Fruit fly (Drosophila melanogaster) whole organism, embryonic: Measurements from ENCODE around the gene CG43389.

Source experiments
- ATbp ChIP-seq: fragments of 200-800 bp; sonication (Bioruptor generic); optimal IDR thresholded peaks from 2 replicates; lab custom pipeline; 2017; ENCODE audit warnings: missing biosample characterization, mild to moderate bottlenecking, missing genetic modification characterization, missing genetic modification reagents
- Bteb2 ChIP-seq: fragments of 200-800 bp; sonication (Bioruptor generic); optimal IDR thresholded peaks from 2 replicates; lab custom pipeline; 2016; ENCODE audit warnings: missing biosample characterization, missing genetic modification characterization
- C15 ChIP-seq: fragments of 200-800 bp; sonication (Bioruptor generic); IDR thresholded peaks from 3 replicates; pipeline ENCODE4 v1.3.6; 2022; ENCODE audit warnings: missing biosample characterization, missing genetic modification characterization
- CG1024 ChIP-seq: fragments of 200-800 bp; sonication (Bioruptor generic); IDR thresholded peaks from 2 replicates; pipeline ENCODE4 v1.3.6; 2022; ENCODE audit warnings: missing biosample characterization, missing genetic modification characterization
- CG10431 ChIP-seq: fragments of 200-800 bp; sonication (Bioruptor generic); optimal IDR thresholded peaks from 3 replicates; lab custom pipeline; 2018; ENCODE audit warnings: missing biosample characterization, mild to moderate bottlenecking, missing genetic modification characterization
- CG12391 ChIP-seq: fragments of 200-800 bp; sonication (Bioruptor generic); optimal IDR thresholded peaks from 3 replicates; lab custom pipeline; 2018; ENCODE audit warnings: missing biosample characterization, mild to moderate bottlenecking, missing genetic modification characterization, moderate library complexity
- CG12769 ChIP-seq: fragments of 200-800 bp; sonication (Bioruptor generic); optimal IDR thresholded peaks from 2 replicates; lab custom pipeline; 2019; ENCODE audit warnings: missing biosample characterization, mild to moderate bottlenecking, missing genetic modification characterization, moderate library complexity
- CG15269 ChIP-seq: fragments of 200-800 bp; sonication (Bioruptor generic); optimal IDR thresholded peaks from 2 replicates; lab custom pipeline; 2018; ENCODE audit warnings: missing biosample characterization, mild to moderate bottlenecking, missing genetic modification characterization, moderate library complexity
- CG15601 ChIP-seq: fragments of 200-800 bp; sonication (Bioruptor generic); optimal IDR thresholded peaks from 3 replicates; lab custom pipeline; 2019; ENCODE audit warnings: missing biosample characterization, mild to moderate bottlenecking, missing genetic modification characterization, moderate library complexity
- CG1603 ChIP-seq: fragments of 200-800 bp; sonication (Bioruptor generic); optimal IDR thresholded peaks from 2 replicates; lab custom pipeline; 2019; ENCODE audit warnings: missing biosample characterization, mild to moderate bottlenecking, missing genetic modification characterization, moderate library complexity
- CG17359 ChIP-seq: fragments of 200-800 bp; sonication (Bioruptor generic); optimal IDR thresholded peaks from 3 replicates; lab custom pipeline; 2018; ENCODE audit warnings: missing biosample characterization, mild to moderate bottlenecking, missing genetic modification characterization, moderate library complexity
- CG17385 ChIP-seq: fragments of 200-800 bp; sonication (Bioruptor generic); optimal IDR thresholded peaks from 3 replicates; lab custom pipeline; 2018; ENCODE audit warnings: missing biosample characterization, mild to moderate bottlenecking, missing genetic modification characterization
- CG2202 ChIP-seq: fragments of 200-800 bp; sonication (Bioruptor generic); optimal IDR thresholded peaks from 2 replicates; lab custom pipeline; 2018; ENCODE audit warnings: missing biosample characterization, mild to moderate bottlenecking, missing genetic modification characterization
- CG2678 ChIP-seq: fragments of 200-800 bp; sonication (Bioruptor generic); optimal IDR thresholded peaks from 3 replicates; lab custom pipeline; 2019; ENCODE audit warnings: missing biosample characterization, mild to moderate bottlenecking, missing genetic modification characterization, moderate library complexity
- CG6813 ChIP-seq: fragments of 200-800 bp; sonication (Bioruptor generic); optimal IDR thresholded peaks from 2 replicates; lab custom pipeline; 2017; ENCODE audit warnings: missing biosample characterization, missing genetic modification characterization, mild to moderate bottlenecking, moderate library complexity, missing genetic modification reagents
- CG7745 ChIP-seq: fragments of 200-800 bp; sonication (Bioruptor generic); optimal IDR thresholded peaks from 2 replicates; lab custom pipeline; 2018; ENCODE audit warnings: missing biosample characterization, mild to moderate bottlenecking, missing genetic modification characterization, moderate library complexity
- CG8290 ChIP-seq, 3 experiments: fragments of 200-800 bp; sonication (Bioruptor generic); optimal IDR thresholded peaks; 2 replicates each; lab custom pipeline; 2016 to 2019; ENCODE audit warnings: missing biosample characterization in 3 of 3, missing genetic modification characterization in 3 of 3, mild to moderate bottlenecking in 2 of 3, moderate library complexity in 1 of 3
- CoRest ChIP-seq: fragments of 200-800 bp; sonication (Bioruptor generic); optimal IDR thresholded peaks from 3 replicates; lab custom pipeline; 2018; ENCODE audit warnings: missing biosample characterization, mild to moderate bottlenecking, missing genetic modification characterization, moderate library complexity
- E2f1 ChIP-seq: fragments of 200-800 bp; sonication (Bioruptor generic); IDR thresholded peaks from 2 replicates; pipeline ENCODE4 v1.3.6; 2022; ENCODE audit warnings: missing biosample characterization, missing genetic modification characterization
- Fer3 ChIP-seq: fragments of 200-800 bp; sonication (Bioruptor generic); optimal IDR thresholded peaks from 2 replicates; lab custom pipeline; 2018; ENCODE audit warnings: missing biosample characterization, mild to moderate bottlenecking, missing genetic modification characterization, moderate library complexity
- GATAe ChIP-seq: fragments of 200-800 bp; sonication (Bioruptor generic); conservative IDR thresholded peaks from 2 replicates; pipeline ENCODE4 v1.3.6; 2022; ENCODE audit warnings: missing biosample characterization, missing genetic modification characterization
- HmgZ ChIP-seq: fragments of 200-800 bp; sonication (Bioruptor generic); optimal IDR thresholded peaks from 2 replicates; lab custom pipeline; 2018; ENCODE audit warnings: missing biosample characterization, mild to moderate bottlenecking, missing genetic modification characterization
- Med ChIP-seq: fragments of 200-800 bp; sonication (Bioruptor generic); peaks from one replicate; lab custom pipeline; 2016; ENCODE audit warnings: missing biosample characterization, missing genetic modification characterization, mild to moderate bottlenecking, inconsistent platforms, moderate library complexity
- PHDP ChIP-seq: fragments of 200-800 bp; sonication (Bioruptor generic); optimal IDR thresholded peaks from 3 replicates; lab custom pipeline; 2018; ENCODE audit warnings: missing biosample characterization, mild to moderate bottlenecking, missing genetic modification characterization, moderate library complexity
- az2 ChIP-seq: fragments of 200-800 bp; sonication (Bioruptor generic); optimal IDR thresholded peaks from 3 replicates; lab custom pipeline; 2016; ENCODE audit warnings: missing biosample characterization, missing genetic modification characterization
- bsh ChIP-seq, 2 experiments: fragments of 200-800 bp; sonication (Bioruptor generic); optimal IDR thresholded peaks; 2 replicates each; lab custom pipeline; 2017 to 2018; ENCODE audit warnings: mild to moderate bottlenecking in 2 of 2, missing biosample characterization in 2 of 2, missing genetic modification characterization in 2 of 2, moderate library complexity in 1 of 2
- cas ChIP-seq: fragments of 200-800 bp; sonication (Bioruptor generic); IDR thresholded peaks from 2 replicates; pipeline ENCODE4 v1.3.6; 2022; ENCODE audit warnings: missing biosample characterization, missing genetic modification characterization
- chinmo ChIP-seq: fragments of 200-800 bp; sonication (Bioruptor generic); IDR thresholded peaks from 4 replicates; pipeline ENCODE4 v1.3.6; 2022; ENCODE audit warnings: missing biosample characterization, missing genetic modification characterization; ENCODE audit not compliant: partially characterized antibody
- corto ChIP-seq: fragments of 200-800 bp; sonication (Bioruptor generic); optimal IDR thresholded peaks from 2 replicates; lab custom pipeline; 2016; ENCODE audit warnings: missing biosample characterization, mild to moderate bottlenecking, missing genetic modification characterization, moderate library complexity
- crp ChIP-seq, 2 experiments: fragments of 200-800 bp; sonication (Bioruptor generic); optimal IDR thresholded peaks; 2 replicates in 1 of 2; 3 replicates in 1 of 2; lab custom pipeline; 2017; ENCODE audit warnings: missing biosample characterization in 2 of 2, missing genetic modification characterization in 2 of 2, mild to moderate bottlenecking in 1 of 2, moderate library complexity in 1 of 2
- dm ChIP-seq: fragments of 200-800 bp; sonication (Bioruptor generic); optimal IDR thresholded peaks from 3 replicates; lab custom pipeline; 2016; ENCODE audit warnings: missing biosample characterization, missing genetic modification characterization
- dmrt11E ChIP-seq: fragments of 200-800 bp; sonication (Bioruptor generic); optimal IDR thresholded peaks from 3 replicates; lab custom pipeline; 2018; ENCODE audit warnings: missing biosample characterization, mild to moderate bottlenecking, missing genetic modification characterization, moderate library complexity
- exex ChIP-seq: fragments of 200-800 bp; sonication (Bioruptor generic); optimal IDR thresholded peaks from 4 replicates; lab custom pipeline; 2018; ENCODE audit warnings: missing biosample characterization, mild to moderate bottlenecking, missing genetic modification characterization, moderate library complexity
- grau ChIP-seq: fragments of 200-800 bp; optimal IDR thresholded peaks from 3 replicates; lab custom pipeline; 2019; ENCODE audit warnings: missing biosample characterization, mild to moderate bottlenecking, missing genetic modification characterization, moderate library complexity
- grn ChIP-seq: fragments of 200-800 bp; sonication (Bioruptor generic); optimal IDR thresholded peaks from 3 replicates; lab custom pipeline; 2017; ENCODE audit warnings: missing biosample characterization, missing genetic modification characterization
- hbn ChIP-seq: fragments of 200-800 bp; sonication (Bioruptor generic); IDR thresholded peaks from 2 replicates; pipeline ENCODE4 v1.3.6; 2022; ENCODE audit warnings: missing biosample characterization, missing genetic modification characterization; ENCODE audit not compliant: partially characterized antibody
- hkb ChIP-seq, 2 experiments: fragments of 200-800 bp in 1 of 2; fragments of >200 bp in 1 of 2; sonication (Bioruptor generic) in 1 of 2; IDR thresholded peaks in 1 of 2; optimal IDR thresholded peaks in 1 of 2; 2 replicates each; pipeline versions ENCODE4 v1.3.6 to Lab custom; 2017 to 2022; ENCODE audit warnings: missing biosample characterization in 1 of 2, missing genetic modification characterization in 1 of 2
- lbe ChIP-seq: fragments of 200-800 bp; sonication (Bioruptor generic); optimal IDR thresholded peaks from 2 replicates; lab custom pipeline; 2016; ENCODE audit warnings: missing biosample characterization, mild to moderate bottlenecking, missing genetic modification characterization
- mirr ChIP-seq: fragments of 200-800 bp; sonication (Bioruptor generic); optimal IDR thresholded peaks from 3 replicates; lab custom pipeline; 2018; ENCODE audit warnings: missing biosample characterization, mild to moderate bottlenecking, missing genetic modification characterization
- odd ChIP-seq: fragments of 200-800 bp; sonication (Bioruptor generic); optimal IDR thresholded peaks from 2 replicates; lab custom pipeline; 2017; ENCODE audit warnings: missing biosample characterization, mild to moderate bottlenecking, missing genetic modification characterization
- row ChIP-seq: fragments of 200-800 bp; sonication (Bioruptor generic); IDR thresholded peaks from 3 replicates; pipeline ENCODE4 v1.3.6; 2022; ENCODE audit warnings: missing biosample characterization, missing genetic modification characterization
- salm ChIP-seq: fragments of 200-800 bp; sonication (Bioruptor generic); optimal IDR thresholded peaks from 2 replicates; lab custom pipeline; 2018; ENCODE audit warnings: missing biosample characterization, mild to moderate bottlenecking, missing genetic modification characterization
- sens ChIP-seq: fragments of 200-800 bp; sonication (Bioruptor generic); peaks from one replicate; lab custom pipeline; 2016; ENCODE audit warnings: missing biosample characterization, missing genetic modification characterization
- stc ChIP-seq: fragments of 200-800 bp; sonication (Bioruptor generic); IDR thresholded peaks from 2 replicates; pipeline ENCODE4 v1.3.6; 2022; ENCODE audit warnings: missing biosample characterization, missing genetic modification characterization
- sug ChIP-seq: fragments of 200-800 bp; optimal IDR thresholded peaks from 2 replicates; lab custom pipeline; 2019; ENCODE audit warnings: missing biosample characterization, mild to moderate bottlenecking, missing genetic modification characterization, moderate library complexity
- zf30C ChIP-seq: fragments of 200-800 bp; sonication (Bioruptor generic); optimal IDR thresholded peaks from 3 replicates; lab custom pipeline; 2018; ENCODE audit warnings: missing biosample characterization, mild to moderate bottlenecking, missing genetic modification characterization

Gene CG43389

DNA sequence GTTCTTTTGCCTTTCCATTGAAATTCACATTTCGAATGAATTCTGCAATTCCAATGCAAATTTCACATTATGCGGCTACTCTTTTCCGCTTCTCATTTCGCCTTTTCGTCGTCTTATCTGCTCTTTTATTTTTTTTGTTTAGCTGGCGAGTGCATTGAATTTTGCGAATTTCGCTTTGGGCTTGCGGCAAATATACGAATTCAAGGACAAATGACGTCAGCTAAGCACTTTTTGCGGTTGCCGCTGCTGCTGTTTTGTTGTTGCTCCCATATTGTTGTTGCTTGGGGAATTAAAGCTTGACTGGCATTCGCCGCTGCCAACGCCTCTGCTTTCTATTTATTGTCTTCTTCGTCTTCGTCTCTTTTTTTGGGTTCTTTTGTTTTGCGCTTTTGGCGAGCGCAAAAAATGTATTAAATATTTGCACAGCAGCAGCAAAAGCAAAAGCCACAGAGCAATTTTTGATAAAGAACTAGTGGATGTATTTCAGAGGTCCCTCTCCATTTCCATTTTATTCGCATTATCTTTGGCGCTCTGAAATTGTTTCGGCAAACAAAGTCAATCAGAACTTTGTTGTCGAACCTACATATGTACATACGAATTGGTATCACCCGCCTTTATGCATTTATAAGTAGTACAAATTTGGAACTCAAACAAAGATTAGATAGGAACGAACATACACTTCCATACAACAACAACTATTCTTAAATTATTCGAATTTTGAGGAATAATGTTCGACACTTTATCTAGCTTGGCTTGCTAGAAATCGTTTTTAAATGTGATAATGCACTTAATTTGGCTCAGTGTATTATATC lies 7.8 kb upstream of the CG43389 start:
- TF ChIP-seq CG7745 (tag; lab: Kevin White, UChicago) (peak; percentile 50), zf30C (GFP tag; lab: Kevin White, UChicago) (peak; percentile 47), mirr (GFP tag; lab: Kevin White, UChicago) (peak; percentile 89), cas (GFP tag; lab: Robert Waterston, UW) (no peak), row (GFP tag; lab: Robert Waterston, UW) (peak; percentile 29; the same call in 1 of the 3 replicates), HmgZ (tag; lab: Kevin White, UChicago) (peak; percentile 23), hkb (optimal IDR thresholded peaks at IDR 0.05; lab: Kevin White, UChicago) (peak; percentile 13), hkb (GFP tag; IDR thresholded peaks at IDR 0.05; lab: Robert Waterston, UW) (no peak), CG17385 (peak; percentile 13), odd (peak; percentile 35), PHDP (peak; percentile 34), CG8290 (GFP tag; optimal IDR thresholded peaks at IDR 0.05; lab: Kevin White, UChicago) (no peak), CG8290 (tag; optimal IDR thresholded peaks at IDR 0.05; lab: Kevin White, UChicago) (peak in 1 of 2 experiments; percentile 51), lbe (GFP tag; lab: Kevin White, UChicago) (peak; percentile 44), CG1024 (GFP tag; lab: Robert Waterston, UW) (no peak), exex (tag; lab: Kevin White, UChicago) (peak; percentile 76), stc (GFP tag; lab: Robert Waterston, UW) (peak; percentile 13; the same call in 1 of the 2 replicates), sens (peak; percentile 53), crp (GFP tag; optimal IDR thresholded peaks at IDR 0.05; lab: Kevin White, UChicago) (no peak), Med (GFP tag; lab: Kevin White, UChicago) (peak; percentile 47), salm (peak; percentile 54), CG6813 (GFP tag; lab: Kevin White, UChicago) (peak; percentile 12), CG10431 (GFP tag; lab: Kevin White, UChicago) (peak; percentile 40), chinmo (GFP tag; lab: Robert Waterston, UW) (0 out of 4 replicates have a peak, but pooled peaks have one; percentile 35), CG15269 (tag; lab: Kevin White, UChicago) (peak; percentile 22), dm (no peak), E2f1 (0 out of 2 replicates have a peak, but pooled peaks have one; percentile 2), ATbp (peak; percentile 50), grn (GFP tag; lab: Kevin White, UChicago) (peak; percentile 51), CG17359 (tag; lab: Kevin White, UChicago) (peak; percentile 9), CG1603 (peak; percentile 39), CG2202 (tag; lab: Kevin White, UChicago) (no peak), grau (tag; lab: Kevin White, UChicago) (peak; percentile 24), Fer3 (tag; lab: Kevin White, UChicago) (no peak), CG12769 (tag; lab: Kevin White, UChicago) (peak; percentile 20), hbn (GFP tag; lab: Robert Waterston, UW) (0 out of 2 replicates have a peak, but pooled peaks have one; percentile 2), Bteb2 (no peak), sug (tag; lab: Kevin White, UChicago) (peak; percentile 29), CoRest (no peak), CG15601 (tag; lab: Kevin White, UChicago) (peak; percentile 5), CG2678 (peak; percentile 10), bsh (GFP tag; optimal IDR thresholded peaks at IDR 0.05; lab: Kevin White, UChicago) (peak in 1 of 2 experiments; percentile 46), corto (GFP tag; lab: Kevin White, UChicago) (peak; percentile 65), dmrt11E (peak; percentile 14), GATAe (GFP tag; lab: Robert Waterston, UW) (peak; percentile 42; the same call in 1 of the 2 replicates), az2 (peak; percentile 6), CG12391 (tag; lab: Kevin White, UChicago) (peak; percentile 2), C15 (GFP tag; lab: Robert Waterston, UW) (no peak)
